Fruit fly (Drosophila melanogaster) S2 (cell line): ENCODE results near the gene CG6696.

ENCODE experiments used
- CG8478 ChIP-seq: fragments of >200 bp; optimal IDR thresholded peaks from 2 replicates; lab custom pipeline; 2018
- CTCF ChIP-seq, 2 experiments: fragments of >200 bp; optimal IDR thresholded peaks; 2 replicates each; lab custom pipeline; 2018

dm6 chrX:18636275-18636947 lies 25.5 kb downstream of the CG6696 start:
- TF ChIP-seq CG8478 (lab: Kevin White, UChicago) (no peak), CTCF (optimal IDR thresholded peaks at IDR 0.05; lab: Kevin White, UChicago) (no peak)
